Worm (Caenorhabditis elegans) whole organism, L4/young adult: ENCODE measurements around the gene EGAP2.2.

ENCODE experiments used
- W03F9.2 ChIP-seq: fragments of 150-350 bp; optimal IDR thresholded peaks from 2 replicates; lab custom pipeline; 2014; ENCODE audit warnings: missing biosample characterization, missing genetic modification characterization
- him-1 ChIP-seq: sonication (generic microtip); optimal IDR thresholded peaks from 2 replicates; lab custom pipeline; 2016; ENCODE audit warnings: missing genotype, missing genetic modification reagents, missing genetic modification characterization, missing compliant biosample characterization

DNA sequence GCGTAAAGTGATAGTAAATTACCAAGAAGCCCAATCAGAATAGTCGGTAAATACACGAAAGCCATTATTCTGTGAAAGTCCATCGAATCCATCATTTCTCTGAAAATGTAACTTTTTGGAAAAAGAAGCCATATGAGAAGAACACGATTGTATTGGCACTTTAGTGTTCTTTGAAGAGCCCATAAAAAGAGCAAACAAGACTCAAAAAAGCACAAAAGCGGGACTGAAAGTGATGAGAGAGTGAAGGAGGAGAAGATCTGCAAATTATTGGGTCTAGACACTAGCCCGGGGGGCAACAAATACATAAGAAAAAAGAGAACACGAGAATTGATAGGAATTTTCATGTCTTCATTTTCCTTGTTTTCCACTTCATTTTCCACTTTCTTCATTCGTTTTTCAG lies 25.7 kb downstream of the EGAP2.2 start, which contains the start of gene frpr-4:
- no peak for TF ChIP-seq W03F9.2 (tag; lab: Kevin White, UChicago)
- no peak for TF ChIP-seq him-1 (tag; lab: Kevin White, UChicago)
